Fruit fly (Drosophila melanogaster): Measurements from ENCODE around the gene CG7166.

DNA sequence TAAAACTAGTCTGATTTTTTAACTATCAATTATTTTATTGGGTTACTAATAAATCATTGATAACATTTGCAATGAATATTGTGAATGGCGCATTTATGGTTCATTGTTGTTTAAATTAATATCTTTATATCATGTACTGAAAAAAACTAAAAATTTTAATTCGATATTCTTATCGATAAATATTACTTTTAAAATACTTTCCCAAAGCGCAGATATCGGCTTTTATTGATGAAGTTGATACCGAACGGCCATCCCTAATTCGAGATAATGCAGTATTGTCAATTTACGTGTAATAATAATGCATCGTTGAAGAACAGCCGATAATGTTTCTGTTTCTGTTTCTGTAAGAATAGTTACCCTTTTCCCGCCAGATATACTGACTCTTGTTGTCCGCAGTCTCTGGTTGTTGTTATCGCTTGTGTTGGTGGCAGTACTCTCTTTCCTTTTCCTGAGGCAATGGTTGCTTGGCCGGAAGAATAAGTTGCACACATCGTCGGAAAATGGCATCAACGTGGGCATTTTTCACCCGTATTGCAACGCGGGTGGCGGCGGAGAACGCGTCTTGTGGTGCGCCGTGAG lies 678 bp upstream of the CG7166 start:
- TF ChIP-seq usp (GFP tag; optimal IDR thresholded peaks at IDR 0.05): no peak
- TF ChIP-seq abd-A (tag; optimal IDR thresholded peaks at IDR 0.05): no peak
- no peak for TF ChIP-seq CG17361 (GFP tag; IDR thresholded peaks at IDR 0.05)
- no peak for TF ChIP-seq CG8388 (GFP tag; optimal IDR thresholded peaks at IDR 0.05)
- no peak for TF ChIP-seq chm (GFP tag; IDR thresholded peaks at IDR 0.05)
- TF ChIP-seq sqz (GFP tag; optimal IDR thresholded peaks at IDR 0.05): no peak
- peak; percentile 9 for TF ChIP-seq sens (GFP tag)
- TF ChIP-seq CG30020 (tag; optimal IDR thresholded peaks at IDR 0.05): peak; percentile 48
- no peak for TF ChIP-seq sim (GFP tag; IDR thresholded peaks at IDR 0.05)
- TF ChIP-seq ham (GFP tag; IDR thresholded peaks at IDR 0.05): no peak
- TF ChIP-seq cas (GFP tag; IDR thresholded peaks at IDR 0.05): no peak

Measured in whole organism, embryonic.